Worm (Caenorhabditis elegans): Measurements from ENCODE around the gene Y57G7A.3.
A peak's percentile ranks its signal among the peaks of the same experiment; 100 is the strongest.

The Y57G7A.3 gene

ce11 chrII:1306550-1306949 lies 21.0 kb downstream of the Y57G7A.3 start:
- TF ChIP-seq lsy-2 (tag; optimal IDR thresholded peaks at IDR 0.05) (peak in 1 of 2 experiments; percentile 29), T26A8.4 (GFP tag; IDR thresholded peaks at IDR 0.05) (no peak), ZK337.2 (GFP tag; IDR thresholded peaks at IDR 0.05) (no peak), lin-38 (GFP tag; IDR thresholded peaks at IDR 0.05) (peak; percentile 47), daf-8 (GFP tag; IDR thresholded peaks at IDR 0.05) (no peak), F49E8.2 (tag; optimal IDR thresholded peaks at IDR 0.05; ENCODE audit: borderline replicate concordance) (peak; percentile 51), aha-1 (tag) (peak; percentile 38), ceh-82 (tag; optimal IDR thresholded peaks at IDR 0.05) (no peak), Y48G9A.11 (GFP tag; IDR thresholded peaks at IDR 0.05) (peak; percentile 26; the same call in 1 of the 2 replicates), skn-1 (tag; optimal IDR thresholded peaks at IDR 0.05) (no peak), T20F7.1 (GFP tag; optimal IDR thresholded peaks at IDR 0.05) (no peak)

ce11 chrII:1309892-1310516 lies 24.4 kb downstream of the Y57G7A.3 start, which contains the start of the genes alh-6 and fcho-1:
TSS of gene alh-6 (minus strand) at chrII:1310133.
TSS of gene fcho-1 (plus strand) at chrII:1310515.
- TF ChIP-seq aha-1 (tag) (peak; percentile 44), hlh-11 (tag; optimal IDR thresholded peaks at IDR 0.05) (peak; percentile 7), mxl-2 (GFP tag; conservative IDR thresholded peaks at IDR 0.05) (no peak), hlh-30 (tag; optimal IDR thresholded peaks at IDR 0.05; ENCODE audit: insufficient read depth) (peak; percentile 87), lin-38 (GFP tag; IDR thresholded peaks at IDR 0.05) (peak; percentile 31), egl-27 (tag; optimal IDR thresholded peaks at IDR 0.05) (no peak), pqm-1 (tag; optimal IDR thresholded peaks at IDR 0.05) (no peak), mdl-1 (tag; optimal IDR thresholded peaks at IDR 0.05) (peak in 1 of 2 experiments; percentile 38), attf-4 (tag; optimal IDR thresholded peaks at IDR 0.05) (no peak), mxl-3 (GFP tag; optimal IDR thresholded peaks at IDR 0.05) (peak; percentile 49), lsy-2 (tag; optimal IDR thresholded peaks at IDR 0.05) (peak in 1 of 2 experiments; percentile 29), arid-1 (GFP tag; conservative IDR thresholded peaks at IDR 0.05) (no peak), mes-2 (tag; optimal IDR thresholded peaks at IDR 0.05; ENCODE audit: poor library complexity, severe bottlenecking) (no peak)

- TF ChIP-seq dmd-9 (GFP tag; IDR thresholded peaks at IDR 0.05) = no peak
- no peak for TF ChIP-seq vab-7 (GFP tag; IDR thresholded peaks at IDR 0.05)
- no peak for TF ChIP-seq egl-43 (GFP tag; IDR thresholded peaks at IDR 0.05)
- TF ChIP-seq tra-1 (GFP tag; IDR thresholded peaks at IDR 0.05) = peak; percentile 58; the same call in 1 of the 2 replicates
- TF ChIP-seq nhr-42 (GFP tag; IDR thresholded peaks at IDR 0.05) = no peak
- peak; percentile 77 for TF ChIP-seq dmd-6 (GFP tag; IDR thresholded peaks at IDR 0.05)
- TF ChIP-seq D1046.2 (GFP tag; IDR thresholded peaks at IDR 0.05) = no peak
- TF ChIP-seq ces-1 (GFP tag; optimal IDR thresholded peaks at IDR 0.05) = no peak
- TF ChIP-seq ctbp-1 (GFP tag; IDR thresholded peaks at IDR 0.05) = no peak
- 0 out of 2 replicates have a peak, but pooled peaks have one; percentile 14 for TF ChIP-seq lin-1 (GFP tag; IDR thresholded peaks at IDR 0.05)
- peak in 1 of 2 experiments; percentile 54 for TF ChIP-seq mdl-1 (tag; optimal IDR thresholded peaks at IDR 0.05)
- no peak for TF ChIP-seq ZK546.5 (tag; optimal IDR thresholded peaks at IDR 0.05)
- TF ChIP-seq dpl-1 (GFP tag; optimal IDR thresholded peaks at IDR 0.05) = no peak
- no peak for TF ChIP-seq aha-1 (tag)
- TF ChIP-seq mxl-3 (GFP tag; optimal IDR thresholded peaks at IDR 0.05) = peak; percentile 87
- no peak for TF ChIP-seq Y105C5A.15 (GFP tag; IDR thresholded peaks at IDR 0.05)
- TF ChIP-seq nhr-48 (tag; optimal IDR thresholded peaks at IDR 0.05) = no peak
- no peak for TF ChIP-seq lsy-2 (tag; optimal IDR thresholded peaks at IDR 0.05)
- peak; percentile 84 for TF ChIP-seq nhr-28 (tag; optimal IDR thresholded peaks at IDR 0.05)
- TF ChIP-seq jun-1 (tag; optimal IDR thresholded peaks at IDR 0.05) = no peak
- peak; percentile 61 for TF ChIP-seq hlh-11 (tag; optimal IDR thresholded peaks at IDR 0.05)
- TF ChIP-seq mes-2 (tag; optimal IDR thresholded peaks at IDR 0.05; ENCODE audit: poor library complexity, severe bottlenecking) = no peak
- peak; percentile 49 for TF ChIP-seq zfp-2 (tag; optimal IDR thresholded peaks at IDR 0.05)
- TF ChIP-seq lin-29 (GFP tag; IDR thresholded peaks at IDR 0.05) = no peak
- no peak for TF ChIP-seq daf-12 (tag; optimal IDR thresholded peaks at IDR 0.05)
- no peak for TF ChIP-seq nhr-77 (tag; optimal IDR thresholded peaks at IDR 0.05)
- TF ChIP-seq nhr-76 (tag; optimal IDR thresholded peaks at IDR 0.05) = no peak
- peak; percentile 23 for TF ChIP-seq pqm-1 (tag; optimal IDR thresholded peaks at IDR 0.05)
These were observed 29.7 kb downstream of the Y57G7A.3 start for ce11 chrII:1315245-1315644.

All from whole organism, L4 larva.